Fruit fly (Drosophila melanogaster): ENCODE results near the gene mthl10.

mthl10 gene

DNA sequence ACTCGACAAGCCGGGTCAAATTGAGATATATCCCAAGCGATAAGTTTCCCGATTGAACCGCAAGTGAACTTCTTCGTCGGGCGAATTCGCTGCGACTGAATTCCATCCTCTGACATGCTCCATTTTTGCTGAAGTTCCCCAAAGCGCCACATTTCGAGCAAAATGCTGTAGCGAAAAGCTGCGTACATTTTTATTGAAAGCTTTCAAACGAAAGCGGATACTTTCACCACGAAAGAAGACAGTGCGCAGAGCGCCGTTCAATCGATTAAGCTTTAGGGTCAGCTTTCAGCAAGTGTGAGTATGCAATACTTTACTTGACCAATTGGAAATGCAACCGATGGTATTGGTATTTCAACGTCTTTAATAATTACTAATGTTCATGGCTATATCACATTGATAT lies at the start of gene mthl10 (continued):
- TF ChIP-seq CG4730 (GFP tag; IDR thresholded peaks at IDR 0.05) (no peak), klu (GFP tag; IDR thresholded peaks at IDR 0.05) (no peak), CG12071 (GFP tag; optimal IDR thresholded peaks at IDR 0.05) (no peak), yki (optimal IDR thresholded peaks at IDR 0.05) (no peak), Neu2 (GFP tag; optimal IDR thresholded peaks at IDR 0.05; ENCODE audit: borderline replicate concordance) (no peak), exex (tag; optimal IDR thresholded peaks at IDR 0.05) (peak; percentile 8), Taf1 (GFP tag; IDR thresholded peaks at IDR 0.05) (no peak), CG1602 (GFP tag; optimal IDR thresholded peaks at IDR 0.05) (no peak), CG9609 (GFP tag; optimal IDR thresholded peaks at IDR 0.05) (no peak), dati (GFP tag; IDR thresholded peaks at IDR 0.05) (no peak), CG7745 (tag; optimal IDR thresholded peaks at IDR 0.05) (no peak), amos (GFP tag; IDR thresholded peaks at IDR 0.05; ENCODE audit: partially characterized antibody) (peak; percentile 12; the same call in 1 of the 2 replicates), CG5953 (GFP tag; IDR thresholded peaks at IDR 0.05) (no peak), CG12391 (tag; optimal IDR thresholded peaks at IDR 0.05) (no peak), zen2 (GFP tag; IDR thresholded peaks at IDR 0.05; ENCODE audit: partially characterized antibody) (no peak), trh (GFP tag; optimal IDR thresholded peaks at IDR 0.05) (no peak), prd (optimal IDR thresholded peaks at IDR 0.05) (no peak), prd (GFP tag; IDR thresholded peaks at IDR 0.05) (no peak), Hmr (GFP tag; optimal IDR thresholded peaks at IDR 0.05) (peak; percentile 52), H2.0 (GFP tag; IDR thresholded peaks at IDR 0.05) (no peak), gfzf (GFP tag; optimal IDR thresholded peaks at IDR 0.05) (peak; percentile 35), sug (tag; optimal IDR thresholded peaks at IDR 0.05) (peak; percentile 11), HmgD (GFP tag; optimal IDR thresholded peaks at IDR 0.05) (no peak), bbx (GFP tag; IDR thresholded peaks at IDR 0.05; ENCODE audit: partially characterized antibody) (no peak), Gsc (GFP tag; IDR thresholded peaks at IDR 0.05) (no peak), zf30C (GFP tag; optimal IDR thresholded peaks at IDR 0.05) (no peak), Myb (GFP tag; optimal IDR thresholded peaks at IDR 0.05) (peak; percentile 13), CG15514 (GFP tag; optimal IDR thresholded peaks at IDR 0.05) (peak; percentile 9), Lhr (GFP tag; optimal IDR thresholded peaks at IDR 0.05) (peak; percentile 44), Optix (GFP tag; IDR thresholded peaks at IDR 0.05) (no peak), HmgZ (tag; optimal IDR thresholded peaks at IDR 0.05) (peak; percentile 59), Mrtf (GFP tag; IDR thresholded peaks at IDR 0.05) (no peak), CG8359 (GFP tag; optimal IDR thresholded peaks at IDR 0.05; ENCODE audit: borderline replicate concordance) (no peak), rib (GFP tag; IDR thresholded peaks at IDR 0.05) (no peak), tgo (GFP tag; IDR thresholded peaks at IDR 0.05) (no peak), CG11456 (GFP tag; IDR thresholded peaks at IDR 0.05) (no peak), ab (GFP tag; optimal IDR thresholded peaks at IDR 0.05) (no peak), pb (GFP tag; optimal IDR thresholded peaks at IDR 0.05) (no peak), en (GFP tag; optimal IDR thresholded peaks at IDR 0.05) (no peak), sob (GFP tag; IDR thresholded peaks at IDR 0.05) (no peak), MTF-1 (GFP tag; optimal IDR thresholded peaks at IDR 0.05; ENCODE audit: borderline replicate concordance) (no peak), CTCF (GFP tag; optimal IDR thresholded peaks at IDR 0.05) (peak; percentile 91), onecut (GFP tag; IDR thresholded peaks at IDR 0.05) (peak; percentile 89), lmd (GFP tag; IDR thresholded peaks at IDR 0.05) (no peak), kni (GFP tag; optimal IDR thresholded peaks at IDR 0.05) (no peak), Nf-YC (tag; optimal IDR thresholded peaks at IDR 0.05) (peak; percentile 69), CG33557 (GFP tag; optimal IDR thresholded peaks at IDR 0.05) (no peak), CG12659 (GFP tag; optimal IDR thresholded peaks at IDR 0.05) (peak; percentile 10), Adf1 (GFP tag; IDR thresholded peaks at IDR 0.05) (0 out of 2 replicates have a peak, but pooled peaks have one; percentile 13), Dp (GFP tag; optimal IDR thresholded peaks at IDR 0.05) (peak; percentile 24), CG18011 (GFP tag; optimal IDR thresholded peaks at IDR 0.05) (no peak), CkIIα-i1 (GFP tag; IDR thresholded peaks at IDR 0.05) (no peak), CG13296 (GFP tag; optimal IDR thresholded peaks at IDR 0.05) (no peak)
